Fruit fly (Drosophila melanogaster): Measurements from ENCODE around the gene CG17219.

CG17219 gene

DNA sequence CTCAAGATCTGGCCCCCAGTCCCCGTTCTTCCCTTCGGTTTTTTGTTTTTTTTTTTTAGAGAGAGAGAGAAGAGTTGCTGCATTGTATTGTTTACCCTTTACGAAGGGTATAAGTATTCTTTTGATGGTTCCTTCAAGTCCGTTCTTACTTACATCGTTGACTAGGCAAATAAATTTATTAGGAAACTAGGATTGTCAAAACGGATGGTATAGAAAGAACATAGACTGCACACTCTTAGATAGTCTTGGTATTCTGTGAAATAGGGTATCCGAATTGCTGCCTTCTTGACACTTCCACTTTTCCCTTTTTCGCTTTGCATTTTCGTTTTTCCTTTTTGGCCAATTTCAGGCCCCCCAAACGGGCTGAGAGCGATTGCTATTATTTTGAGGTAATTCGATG is 17.6 kb upstream of the CG17219 start:
- TF ChIP-seq Xrp1 (GFP tag; IDR thresholded peaks at IDR 0.05), result 0 out of 2 replicates have a peak, but pooled peaks have one; percentile 18
- no peak for TF ChIP-seq Dbx (GFP tag; IDR thresholded peaks at IDR 0.05)
- TF ChIP-seq bsh (GFP tag; optimal IDR thresholded peaks at IDR 0.05), result peak in 1 of 2 experiments; percentile 17
- no peak for TF ChIP-seq kni (GFP tag; optimal IDR thresholded peaks at IDR 0.05)
- peak; percentile 47 for TF ChIP-seq nom (GFP tag; optimal IDR thresholded peaks at IDR 0.05)
- TF ChIP-seq D19A (tag; optimal IDR thresholded peaks at IDR 0.05), result peak; percentile 32

- peak; percentile 4 for TF ChIP-seq CG4820 (GFP tag; optimal IDR thresholded peaks at IDR 0.05)
- no peak for TF ChIP-seq CG10565 (GFP tag; optimal IDR thresholded peaks at IDR 0.05)
- 0 out of 2 replicates have a peak, but pooled peaks have one; percentile 23 for TF ChIP-seq ttk (GFP tag; IDR thresholded peaks at IDR 0.05)
- TF ChIP-seq CG14710 (tag; optimal IDR thresholded peaks at IDR 0.05), result peak; percentile 34
- TF ChIP-seq CG12391 (tag; optimal IDR thresholded peaks at IDR 0.05), result peak; percentile 18
- no peak for TF ChIP-seq CG6272 (GFP tag; IDR thresholded peaks at IDR 0.05)
- peak; percentile 12 for TF ChIP-seq CG15696 (tag; optimal IDR thresholded peaks at IDR 0.05)
- TF ChIP-seq Rfx (GFP tag; IDR thresholded peaks at IDR 0.05), result peak; percentile 47
- no peak for TF ChIP-seq disco-r (GFP tag; optimal IDR thresholded peaks at IDR 0.05)
- TF ChIP-seq CG9727 (GFP tag; optimal IDR thresholded peaks at IDR 0.05), result peak; percentile 35
- peak; percentile 65; the same call in 1 of the 3 replicates for TF ChIP-seq ci (GFP tag; IDR thresholded peaks at IDR 0.05)
- TF ChIP-seq ranshi (GFP tag; IDR thresholded peaks at IDR 0.05), result peak; percentile 35; the same call in 1 of the 2 replicates
- TF ChIP-seq sob (GFP tag; IDR thresholded peaks at IDR 0.05), result peak; percentile 35; the same call in 1 of the 2 replicates
- TF ChIP-seq sens (GFP tag), result peak; percentile 78
- no peak for TF ChIP-seq CG17186 (GFP tag; optimal IDR thresholded peaks at IDR 0.05)
- TF ChIP-seq HLH3B (GFP tag; IDR thresholded peaks at IDR 0.05), result peak; percentile 50
- TF ChIP-seq CG17829 (tag; optimal IDR thresholded peaks at IDR 0.05), result peak; percentile 53
- peak; percentile 7 for TF ChIP-seq CG1647 (GFP tag; optimal IDR thresholded peaks at IDR 0.05)
- TF ChIP-seq Dll (GFP tag; IDR thresholded peaks at IDR 0.05; ENCODE audit: partially characterized antibody), result no peak
- TF ChIP-seq nmo (GFP tag; optimal IDR thresholded peaks at IDR 0.05), result peak; percentile 33
- peak in 1 of 3 experiments; percentile 42 for TF ChIP-seq lola (GFP tag; optimal IDR thresholded peaks at IDR 0.05)
- TF ChIP-seq CG14441 (GFP tag; IDR thresholded peaks at IDR 0.05), result peak; percentile 23; the same call in 1 of the 2 replicates
- TF ChIP-seq CG10366 (GFP tag; IDR thresholded peaks at IDR 0.05), result peak; percentile 14; the same call in 1 of the 2 replicates
- TF ChIP-seq CG17328 (GFP tag; IDR thresholded peaks at IDR 0.05), result peak; percentile 45; the same call in 1 of the 2 replicates
- TF ChIP-seq Med (GFP tag), result peak; percentile 21
- no peak for TF ChIP-seq CG9797 (GFP tag; optimal IDR thresholded peaks at IDR 0.05)
- TF ChIP-seq az2 (GFP tag; optimal IDR thresholded peaks at IDR 0.05), result peak; percentile 13
- peak; percentile 47 for TF ChIP-seq phol (tag; optimal IDR thresholded peaks at IDR 0.05)
- peak; percentile 56; the same call in 1 of the 2 replicates for TF ChIP-seq vvl (GFP tag; IDR thresholded peaks at IDR 0.05)
- TF ChIP-seq ind (GFP tag; optimal IDR thresholded peaks at IDR 0.05), result peak; percentile 29
- peak; percentile 48 for TF ChIP-seq ara (GFP tag; IDR thresholded peaks at IDR 0.05)
- TF ChIP-seq CG10959 (GFP tag; IDR thresholded peaks at IDR 0.05), result 0 out of 2 replicates have a peak, but pooled peaks have one; percentile 7
- peak; percentile 57 for TF ChIP-seq CG10979 (tag; optimal IDR thresholded peaks at IDR 0.05)
- TF ChIP-seq Hr39 (optimal IDR thresholded peaks at IDR 0.05), result no peak
- TF ChIP-seq D (optimal IDR thresholded peaks at IDR 0.05), result no peak
- TF ChIP-seq D (GFP tag; optimal IDR thresholded peaks at IDR 0.05), result peak; percentile 9
- peak; percentile 28 for TF ChIP-seq CG13424 (tag; optimal IDR thresholded peaks at IDR 0.05)
- no peak for TF ChIP-seq Sry-δ (GFP tag; optimal IDR thresholded peaks at IDR 0.05)
- peak; percentile 45 for TF ChIP-seq CG31441 (GFP tag; IDR thresholded peaks at IDR 0.05)
- TF ChIP-seq CG5245 (GFP tag; optimal IDR thresholded peaks at IDR 0.05), result peak; percentile 37
- peak; percentile 49 for TF ChIP-seq dmrt11E (tag; optimal IDR thresholded peaks at IDR 0.05)
- TF ChIP-seq CG4424 (GFP tag; optimal IDR thresholded peaks at IDR 0.05), result peak; percentile 27
- TF ChIP-seq zfh2 (GFP tag; optimal IDR thresholded peaks at IDR 0.05), result no peak
- TF ChIP-seq Mrtf (GFP tag; IDR thresholded peaks at IDR 0.05), result 0 out of 3 replicates have a peak, but pooled peaks have one; percentile 24
Observed at dm6 chr2L:3012780-3013179, 16.3 kb upstream of the CG17219 start.

All from whole organism, embryonic.